Worm (Caenorhabditis elegans) whole organism, L2 larva: ENCODE measurements around the gene Y42G9A.3.

Experiments used
- nhr-237 ChIP-seq: fragments of 150-350 bp; optimal IDR thresholded peaks from 2 replicates; lab custom pipeline; 2014; ENCODE audit warnings: missing biosample characterization, missing genetic modification characterization
- snpc-4 ChIP-seq: fragments of 150-350 bp; optimal IDR thresholded peaks from 2 replicates; lab custom pipeline; 2014; ENCODE audit warnings: missing biosample characterization, missing genetic modification characterization
- unc-62 ChIP-seq: fragments of 150-350 bp; optimal IDR thresholded peaks from 2 replicates; lab custom pipeline; 2014; ENCODE audit warnings: missing biosample characterization, missing genetic modification reagents, missing genetic modification characterization
- ztf-11 ChIP-seq: sonication (generic microtip); optimal IDR thresholded peaks from 2 replicates; lab custom pipeline; 2017; ENCODE audit warnings: missing biosample characterization, missing genetic modification characterization

DNA sequence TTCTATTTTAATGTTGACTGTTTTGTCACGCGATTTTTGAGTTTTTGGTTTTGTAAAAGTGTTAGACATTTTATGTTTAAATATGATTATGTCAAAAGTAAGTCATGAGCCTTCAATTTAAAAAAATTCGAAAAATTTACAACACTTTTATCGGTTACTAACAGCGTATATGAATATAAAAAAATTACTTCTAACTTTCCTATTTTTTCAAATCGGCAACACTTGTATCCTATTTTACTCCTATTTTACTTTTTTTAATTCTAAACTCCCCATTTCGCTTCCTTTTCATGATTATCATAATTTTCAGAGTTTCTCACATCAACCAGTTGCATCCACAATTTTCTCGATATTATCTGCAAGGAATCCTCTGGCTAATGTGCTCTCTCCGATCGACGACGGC lies 27.7 kb upstream of the Y42G9A.3 start, which contains the start of gene kin-18:
- no peak for TF ChIP-seq ztf-11
- no peak for TF ChIP-seq snpc-4
- TF ChIP-seq nhr-237 (tag; lab: Kevin White, UChicago): no peak
- TF ChIP-seq unc-62 (GFP tag; lab: Kevin White, UChicago): no peak
